Fruit fly (Drosophila melanogaster): Measurements from ENCODE around the gene ko.

Gene ko

DNA sequence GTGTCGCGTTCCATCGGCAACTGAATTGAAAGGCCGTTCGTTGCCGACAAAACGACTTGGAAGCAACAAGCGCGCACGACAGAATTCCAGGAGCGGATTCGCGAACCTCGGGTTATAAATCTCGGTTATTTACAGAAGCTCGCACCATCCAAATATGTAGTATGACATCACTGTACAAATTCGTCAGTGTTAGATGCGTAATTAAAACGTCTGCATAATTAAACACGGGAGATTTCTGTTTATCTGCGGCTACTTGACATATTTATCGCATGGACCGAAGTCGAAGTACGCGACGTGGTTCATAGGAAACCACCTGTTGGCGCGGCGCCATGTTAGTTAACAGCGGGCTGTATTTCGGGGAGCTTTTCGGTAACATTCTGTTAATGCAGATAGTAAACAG, 40.9 kb upstream of the ko start, which contains the start of gene Ac78C (continued):
- TF ChIP-seq zfh2 (GFP tag; optimal IDR thresholded peaks at IDR 0.05), result peak; percentile 93
- TF ChIP-seq Chrac-16 (GFP tag; optimal IDR thresholded peaks at IDR 0.05), result peak; percentile 69
- TF ChIP-seq Hr3 (GFP tag; optimal IDR thresholded peaks at IDR 0.05), result peak; percentile 59
- TF ChIP-seq CG30403 (GFP tag; optimal IDR thresholded peaks at IDR 0.05), result peak; percentile 68
- TF ChIP-seq CG4360 (GFP tag; IDR thresholded peaks at IDR 0.05), result no peak
- TF ChIP-seq dan (GFP tag; IDR thresholded peaks at IDR 0.05), result no peak
- TF ChIP-seq CG12155 (GFP tag; optimal IDR thresholded peaks at IDR 0.05), result peak; percentile 64
- peak; percentile 67 for TF ChIP-seq CG5953 (GFP tag; IDR thresholded peaks at IDR 0.05)
- peak; percentile 87 for TF ChIP-seq CG13424 (tag; optimal IDR thresholded peaks at IDR 0.05)
- TF ChIP-seq ERR (GFP tag; optimal IDR thresholded peaks at IDR 0.05), result peak; percentile 90
- TF ChIP-seq CG12219 (GFP tag; optimal IDR thresholded peaks at IDR 0.05), result peak; percentile 82
- TF ChIP-seq Bdp1 (GFP tag; optimal IDR thresholded peaks at IDR 0.05), result peak; percentile 76
- TF ChIP-seq CG3163 (GFP tag; optimal IDR thresholded peaks at IDR 0.05), result peak; percentile 67
- peak; percentile 74 for TF ChIP-seq Blimp-1 (GFP tag; optimal IDR thresholded peaks at IDR 0.05)
- TF ChIP-seq chn (GFP tag; optimal IDR thresholded peaks at IDR 0.05), result peak; percentile 69
- TF ChIP-seq CG15601 (tag; optimal IDR thresholded peaks at IDR 0.05), result peak; percentile 99
- TF ChIP-seq Hey (tag; optimal IDR thresholded peaks at IDR 0.05), result peak; percentile 82
- peak; percentile 30 for TF ChIP-seq pros (GFP tag; optimal IDR thresholded peaks at IDR 0.05)
- peak; percentile 46 for TF ChIP-seq Hmx (GFP tag; optimal IDR thresholded peaks at IDR 0.05)
- no peak for TF ChIP-seq Doc3 (GFP tag; IDR thresholded peaks at IDR 0.05; ENCODE audit: partially characterized antibody)
- peak; percentile 77 for TF ChIP-seq H2.0 (GFP tag; IDR thresholded peaks at IDR 0.05)
- peak; percentile 75 for TF ChIP-seq CG10274 (GFP tag; optimal IDR thresholded peaks at IDR 0.05)
- TF ChIP-seq amos (GFP tag; IDR thresholded peaks at IDR 0.05; ENCODE audit: partially characterized antibody), result peak; percentile 67; the same call in 1 of the 2 replicates
- peak; percentile 96 for TF ChIP-seq Fer1 (GFP tag; optimal IDR thresholded peaks at IDR 0.05)
- TF ChIP-seq CG6175 (GFP tag; IDR thresholded peaks at IDR 0.05), result peak; percentile 82; the same call in 2 of the 3 replicates
- peak; percentile 42 for TF ChIP-seq trh (GFP tag; optimal IDR thresholded peaks at IDR 0.05)
- TF ChIP-seq stwl (tag; optimal IDR thresholded peaks at IDR 0.05), result no peak
- peak; percentile 96 for TF ChIP-seq mam (GFP tag; optimal IDR thresholded peaks at IDR 0.05)
- no peak for TF ChIP-seq gcm (GFP tag; optimal IDR thresholded peaks at IDR 0.05)
- TF ChIP-seq Poxn (GFP tag; IDR thresholded peaks at IDR 0.05), result peak; percentile 77
- TF ChIP-seq Bgb (GFP tag; IDR thresholded peaks at IDR 0.05; ENCODE audit: partially characterized antibody), result peak; percentile 81
- TF ChIP-seq Taf1 (GFP tag; IDR thresholded peaks at IDR 0.05), result peak; percentile 84
- TF ChIP-seq D19A (tag; optimal IDR thresholded peaks at IDR 0.05), result no peak
- TF ChIP-seq luna (GFP tag; optimal IDR thresholded peaks at IDR 0.05), result peak; percentile 88
- TF ChIP-seq tgo (GFP tag; IDR thresholded peaks at IDR 0.05), result peak; percentile 84
- TF ChIP-seq exex (tag; optimal IDR thresholded peaks at IDR 0.05), result peak; percentile 72
- TF ChIP-seq Optix (GFP tag; IDR thresholded peaks at IDR 0.05), result peak; percentile 77
- TF ChIP-seq C15 (GFP tag; IDR thresholded peaks at IDR 0.05), result peak; percentile 74; the same call in 2 of the 3 replicates
- no peak for TF ChIP-seq CG2202 (tag; optimal IDR thresholded peaks at IDR 0.05)
- peak; percentile 64 for TF ChIP-seq CG4820 (GFP tag; optimal IDR thresholded peaks at IDR 0.05)
- peak; percentile 6 for TF ChIP-seq grn (GFP tag; optimal IDR thresholded peaks at IDR 0.05)
- TF ChIP-seq croc (GFP tag; conservative IDR thresholded peaks at IDR 0.05), result peak; percentile 51; the same call in 2 of the 3 replicates
- TF ChIP-seq CG13624 (GFP tag; optimal IDR thresholded peaks at IDR 0.05), result peak; percentile 96
- TF ChIP-seq tio (GFP tag; optimal IDR thresholded peaks at IDR 0.05), result peak; percentile 24
- peak; percentile 45 for TF ChIP-seq CG31388 (GFP tag; optimal IDR thresholded peaks at IDR 0.05)
- peak; percentile 95 for TF ChIP-seq sob (GFP tag; IDR thresholded peaks at IDR 0.05)
- TF ChIP-seq NfI (GFP tag; optimal IDR thresholded peaks at IDR 0.05), result peak; percentile 93
- TF ChIP-seq NC2β (GFP tag; optimal IDR thresholded peaks at IDR 0.05), result peak; percentile 70
- peak; percentile 16 for TF ChIP-seq E2f2 (GFP tag; IDR thresholded peaks at IDR 0.05)
- TF ChIP-seq CG34376 (GFP tag; optimal IDR thresholded peaks at IDR 0.05), result peak; percentile 96
- peak; percentile 64 for TF ChIP-seq tna (GFP tag; IDR thresholded peaks at IDR 0.05; ENCODE audit: partially characterized antibody)
